Worm (Caenorhabditis elegans): ENCODE measurements around the gene srbc-59.

ce11 chrV:741820-742219 is 36.6 kb upstream of the srbc-59 start, which contains the start of gene C05E4.7:
- TF ChIP-seq ref-1 (GFP tag; conservative IDR thresholded peaks at IDR 0.05) (no peak), klf-2 (GFP tag; conservative IDR thresholded peaks at IDR 0.05) (no peak)
